Fruit fly (Drosophila melanogaster): ENCODE measurements around the gene Arpc4.

The Arpc4 gene

DNA sequence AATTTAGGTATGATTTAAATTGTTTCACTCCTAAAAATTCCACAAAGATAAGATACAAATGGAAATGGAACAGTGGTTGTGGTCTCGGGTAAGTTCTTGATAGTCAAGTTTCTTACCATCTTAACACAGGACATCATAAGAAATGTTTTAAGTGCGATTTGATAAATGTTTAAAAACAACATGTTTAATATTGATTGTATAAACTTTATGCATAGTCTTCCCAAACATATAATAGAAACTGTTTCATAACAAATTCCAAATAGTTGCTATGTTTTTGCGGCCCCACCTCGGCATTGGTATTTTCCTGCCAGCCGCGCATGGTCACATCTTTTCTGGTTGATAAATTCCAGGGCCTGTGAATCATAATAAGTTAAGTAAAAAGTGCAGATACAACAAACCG, at the start of gene Arpc4:
Gene Arpc4, plus strand, starts transcription at position 318 of the 400 bp plus-strand sequence.
- TF ChIP-seq pan (optimal IDR thresholded peaks at IDR 0.05) = no peak
- TF ChIP-seq Dll (optimal IDR thresholded peaks at IDR 0.05) = no peak
- no peak for TF ChIP-seq EcR (GFP tag; optimal IDR thresholded peaks at IDR 0.05)
- TF ChIP-seq CG8478 (optimal IDR thresholded peaks at IDR 0.05) = no peak
- no peak for TF ChIP-seq usp (GFP tag; optimal IDR thresholded peaks at IDR 0.05)
- no peak for TF ChIP-seq psq (optimal IDR thresholded peaks at IDR 0.05)

DNA sequence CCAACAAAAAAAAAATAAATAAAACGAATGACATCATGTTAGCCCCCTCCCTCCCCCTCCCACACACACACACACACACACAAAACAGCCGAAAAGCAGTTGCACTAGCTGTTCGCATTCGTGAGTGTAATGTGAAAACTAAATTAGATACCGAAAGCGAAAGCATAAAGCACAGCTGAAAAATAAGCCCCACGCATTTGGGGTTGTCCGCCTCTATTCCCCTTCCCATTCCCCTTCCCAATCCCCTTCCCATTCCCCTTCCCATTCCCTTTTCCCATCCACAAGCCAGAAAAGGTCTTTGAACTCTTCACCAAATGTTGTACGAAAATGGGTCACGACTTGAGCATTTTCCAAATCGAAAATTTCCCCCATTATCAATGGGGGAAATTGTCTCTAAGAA, 49.6 kb upstream of the Arpc4 start:
- TF ChIP-seq pan (optimal IDR thresholded peaks at IDR 0.05) (no peak), CG8478 (optimal IDR thresholded peaks at IDR 0.05) (no peak), psq (optimal IDR thresholded peaks at IDR 0.05) (no peak), Dll (optimal IDR thresholded peaks at IDR 0.05) (no peak), EcR (GFP tag; optimal IDR thresholded peaks at IDR 0.05) (no peak)

- no peak for TF ChIP-seq usp (GFP tag; optimal IDR thresholded peaks at IDR 0.05)
- no peak for TF ChIP-seq pan (optimal IDR thresholded peaks at IDR 0.05)
- TF ChIP-seq EcR (GFP tag; optimal IDR thresholded peaks at IDR 0.05) = no peak
- no peak for TF ChIP-seq CG8478 (optimal IDR thresholded peaks at IDR 0.05)
- TF ChIP-seq Dll (optimal IDR thresholded peaks at IDR 0.05) = no peak
- TF ChIP-seq psq (optimal IDR thresholded peaks at IDR 0.05) = no peak
These were observed 48.8 kb upstream of the Arpc4 start for dm6 chr2L:6076143-6076542.

DNA sequence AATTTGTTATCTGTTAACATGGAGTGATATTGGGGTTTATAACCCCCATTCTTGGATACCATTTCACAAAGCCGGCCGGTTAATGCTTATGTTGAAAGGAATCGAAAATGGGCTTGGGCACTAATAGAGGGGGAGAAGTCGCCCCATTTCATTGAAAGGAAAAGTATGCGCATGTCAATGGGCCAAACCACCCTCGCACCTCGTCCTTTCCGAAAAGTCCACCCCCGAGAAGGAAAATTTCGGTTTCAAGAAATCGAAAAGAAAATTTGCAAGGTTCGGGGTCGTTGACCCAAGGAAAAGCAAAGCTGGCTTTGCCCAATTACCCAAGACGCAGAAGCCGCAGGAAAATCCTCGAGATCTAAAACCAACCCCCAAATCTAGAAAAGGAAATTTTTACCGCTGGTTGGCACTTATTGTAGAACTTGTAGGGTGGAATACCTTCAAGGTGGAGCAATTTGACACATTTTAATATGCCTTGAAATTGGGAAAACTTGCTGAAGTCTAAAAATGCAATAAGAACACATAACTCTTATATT, 48.0 kb upstream of the Arpc4 start:
- TF ChIP-seq EcR (GFP tag; optimal IDR thresholded peaks at IDR 0.05) = peak in 1 of 2 experiments; percentile 16
- TF ChIP-seq pan (optimal IDR thresholded peaks at IDR 0.05) = no peak
- TF ChIP-seq usp (GFP tag; optimal IDR thresholded peaks at IDR 0.05) = no peak
- no peak for TF ChIP-seq CG8478 (optimal IDR thresholded peaks at IDR 0.05)
- TF ChIP-seq psq (optimal IDR thresholded peaks at IDR 0.05) = no peak
- no peak for TF ChIP-seq Dll (optimal IDR thresholded peaks at IDR 0.05)

dm6 chr2L:6077632-6078031, 47.3 kb upstream of the Arpc4 start:
- TF ChIP-seq Dll (optimal IDR thresholded peaks at IDR 0.05) = no peak
- no peak for TF ChIP-seq CG8478 (optimal IDR thresholded peaks at IDR 0.05)
- no peak for TF ChIP-seq pan (optimal IDR thresholded peaks at IDR 0.05)
- no peak for TF ChIP-seq psq (optimal IDR thresholded peaks at IDR 0.05)

- peak; percentile 99 to 100 for TF ChIP-seq EcR (GFP tag; optimal IDR thresholded peaks at IDR 0.05)
- TF ChIP-seq usp (GFP tag; optimal IDR thresholded peaks at IDR 0.05) = no peak
- no peak for TF ChIP-seq psq (optimal IDR thresholded peaks at IDR 0.05)
- no peak for TF ChIP-seq Dll (optimal IDR thresholded peaks at IDR 0.05)
- TF ChIP-seq CG8478 (optimal IDR thresholded peaks at IDR 0.05) = no peak
These were observed 46.1 kb upstream of the Arpc4 start for dm6 chr2L:6078757-6079351.

dm6 chr2L:6080329-6080728, 44.6 kb upstream of the Arpc4 start:
- no peak for TF ChIP-seq EcR (GFP tag; optimal IDR thresholded peaks at IDR 0.05)
- no peak for TF ChIP-seq psq (optimal IDR thresholded peaks at IDR 0.05)
- no peak for TF ChIP-seq Dll (optimal IDR thresholded peaks at IDR 0.05)
- no peak for TF ChIP-seq pan (optimal IDR thresholded peaks at IDR 0.05)
- TF ChIP-seq CG8478 (optimal IDR thresholded peaks at IDR 0.05) = no peak
- TF ChIP-seq usp (GFP tag; optimal IDR thresholded peaks at IDR 0.05) = no peak

- peak in 1 of 2 experiments; percentile 71 for TF ChIP-seq EcR (GFP tag; optimal IDR thresholded peaks at IDR 0.05)
- TF ChIP-seq pan (optimal IDR thresholded peaks at IDR 0.05) = no peak
These were observed 43.6 kb upstream of the Arpc4 start for dm6 chr2L:6081134-6081832.

dm6 chr2L:6082157-6082645, 42.7 kb upstream of the Arpc4 start, which contains the start of gene Kr-h1:
TSS of gene Kr-h1 (plus strand) at chr2L:6082603.
- no peak for TF ChIP-seq EcR (GFP tag; optimal IDR thresholded peaks at IDR 0.05)
- TF ChIP-seq usp (GFP tag; optimal IDR thresholded peaks at IDR 0.05) = no peak
- TF ChIP-seq psq (optimal IDR thresholded peaks at IDR 0.05) = no peak

dm6 chr2L:6082936-6083627, 41.9 kb upstream of the Arpc4 start:
- no peak for TF ChIP-seq psq (optimal IDR thresholded peaks at IDR 0.05)
- no peak for TF ChIP-seq CG8478 (optimal IDR thresholded peaks at IDR 0.05)
- no peak for TF ChIP-seq EcR (GFP tag; optimal IDR thresholded peaks at IDR 0.05)
- TF ChIP-seq pan (optimal IDR thresholded peaks at IDR 0.05) = no peak
- TF ChIP-seq Dll (optimal IDR thresholded peaks at IDR 0.05) = no peak
- TF ChIP-seq usp (GFP tag; optimal IDR thresholded peaks at IDR 0.05) = no peak

- TF ChIP-seq usp (GFP tag; optimal IDR thresholded peaks at IDR 0.05) = no peak
These were observed 40.2 kb upstream of the Arpc4 start for dm6 chr2L:6084694-6085093.

DNA sequence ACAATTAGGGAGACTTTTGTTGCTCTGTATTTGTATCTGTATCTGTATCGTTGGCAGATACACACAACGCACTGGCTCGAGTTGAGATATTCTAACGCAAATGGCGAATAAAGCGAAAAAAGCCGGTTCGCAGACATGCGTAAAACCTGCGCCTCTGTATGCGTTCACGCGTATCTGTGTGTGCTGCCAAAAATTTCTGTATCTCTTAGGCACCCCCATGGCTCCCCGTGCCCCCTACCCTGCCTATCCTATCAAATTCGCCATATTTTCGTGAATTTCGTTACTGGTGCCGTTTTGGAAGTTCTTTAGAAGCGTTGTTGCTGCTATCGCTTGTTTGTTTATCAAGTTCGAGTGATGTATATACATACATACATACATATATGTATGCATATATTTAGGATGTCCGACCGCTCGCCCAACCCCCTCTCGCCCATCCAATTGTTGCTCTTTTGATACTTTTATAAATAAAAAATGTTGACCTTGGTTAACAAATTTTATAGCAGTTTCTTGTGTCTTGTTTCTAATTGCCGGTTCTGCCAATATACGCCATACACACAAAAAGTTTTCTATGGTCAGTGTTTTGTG, 39.1 kb upstream of the Arpc4 start:
- TF ChIP-seq EcR (GFP tag; optimal IDR thresholded peaks at IDR 0.05) (no peak), CG8478 (optimal IDR thresholded peaks at IDR 0.05) (no peak), usp (GFP tag; optimal IDR thresholded peaks at IDR 0.05) (no peak)

Measured in whole organism.